Worm (Caenorhabditis elegans) whole organism, early embryonic: Measurements from ENCODE around the gene hrg-4.

Experiments
- B0310.2 ChIP-seq: sonication (generic microtip); optimal IDR thresholded peaks from 2 replicates; lab custom pipeline; 2016; ENCODE audit warnings: mild to moderate bottlenecking, missing genetic modification characterization, missing compliant biosample characterization
- F13C5.2 ChIP-seq: sonication (generic microtip); optimal IDR thresholded peaks from 2 replicates; lab custom pipeline; 2017; ENCODE audit warnings: mild to moderate bottlenecking, missing genetic modification characterization, inconsistent platforms, missing compliant biosample characterization
- aly-1 ChIP-seq: sonication (generic microtip); optimal IDR thresholded peaks from 2 replicates; lab custom pipeline; 2016; ENCODE audit warnings: missing genetic modification characterization, missing compliant biosample characterization
- ceh-36 ChIP-seq: sonication (generic microtip); optimal IDR thresholded peaks from 2 replicates; lab custom pipeline; 2016; ENCODE audit warnings: missing genetic modification characterization, inconsistent platforms, missing compliant biosample characterization
- tra-4 ChIP-seq: sonication (generic microtip); optimal IDR thresholded peaks from 2 replicates; lab custom pipeline; 2017; ENCODE audit warnings: missing genetic modification characterization, missing compliant biosample characterization

DNA sequence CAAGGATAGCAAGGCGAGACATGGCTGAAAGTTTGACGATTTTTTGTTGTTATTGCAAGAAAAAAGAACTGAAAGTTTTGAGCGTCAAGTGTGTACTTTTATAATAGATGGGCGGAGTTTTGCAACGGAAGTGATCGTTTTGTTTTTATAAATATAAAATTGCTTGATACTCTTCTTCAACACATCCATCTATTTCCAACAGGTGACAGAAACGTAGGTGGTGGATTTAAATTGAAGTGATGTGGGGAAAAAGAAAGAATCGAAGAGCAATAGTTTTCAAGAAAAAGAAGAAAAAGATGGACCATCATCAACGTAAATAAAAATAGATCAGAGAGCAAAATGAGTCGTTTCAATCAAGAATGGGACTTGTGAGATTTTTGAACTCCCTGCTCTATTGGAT lies 36.2 kb upstream of the hrg-4 start, which contains the start of gene ttr-17:
- no peak for TF ChIP-seq B0310.2 (tag; lab: Kevin White, UChicago)
- no peak for TF ChIP-seq tra-4 (tag; lab: Kevin White, UChicago)
- no peak for TF ChIP-seq F13C5.2
- TF ChIP-seq aly-1, result no peak
- TF ChIP-seq ceh-36 (tag; lab: Kevin White, UChicago), result no peak
